Worm (Caenorhabditis elegans) whole organism, L4 larva: Measurements from ENCODE around the gene T08B1.4.

ENCODE experiments used
- F26F4.8 ChIP-seq: fragments of 200-800 bp; sonication (Bioruptor generic); conservative IDR thresholded peaks from 2 replicates; pipeline ENCODE4 v1.3.6; 2022; ENCODE audit warnings: missing genetic modification characterization, missing compliant biosample characterization
- R02D3.7 ChIP-seq: fragments of 150-350 bp; sonication (generic microtip); optimal IDR thresholded peaks from 3 replicates; lab custom pipeline; 2014; ENCODE audit warnings: missing biosample characterization, missing genetic modification characterization
- Y105C5A.15 ChIP-seq: fragments of 200-800 bp; sonication (Bioruptor generic); IDR thresholded peaks from 2 replicates; pipeline ENCODE4 v1.3.6; 2022; ENCODE audit warnings: missing genetic modification characterization, missing compliant biosample characterization
- Y48G9A.11 ChIP-seq: fragments of 200-800 bp; sonication (Bioruptor generic); IDR thresholded peaks from 2 replicates; pipeline ENCODE4 v1.3.6; 2022; ENCODE audit warnings: missing genetic modification reagents, missing genetic modification characterization, missing compliant biosample characterization
- Y75B8A.6 ChIP-seq: fragments of 200-800 bp; sonication (Bioruptor generic); IDR thresholded peaks from 2 replicates; pipeline ENCODE4 v1.3.6; 2022; ENCODE audit warnings: missing genetic modification reagents, missing genetic modification characterization, missing compliant biosample characterization
- aha-1 ChIP-seq: fragments of 150-350 bp; peaks from one replicate; lab custom pipeline; 2014; ENCODE audit warnings: missing biosample characterization, missing genetic modification characterization
- arid-1 ChIP-seq: fragments of 200-800 bp; sonication (Bioruptor generic); conservative IDR thresholded peaks from 2 replicates; pipeline ENCODE4 v1.3.6; 2022; ENCODE audit warnings: missing genetic modification reagents, missing genetic modification characterization, missing compliant biosample characterization
- attf-4 ChIP-seq: sonication (generic microtip); optimal IDR thresholded peaks from 3 replicates; lab custom pipeline; 2017; ENCODE audit warnings: missing biosample characterization, missing genetic modification characterization
- ceh-20 ChIP-seq: fragments of 200-800 bp; sonication (Bioruptor generic); IDR thresholded peaks from 2 replicates; pipeline ENCODE4 v1.3.6; 2022; ENCODE audit warnings: missing genetic modification reagents, missing genetic modification characterization, missing compliant biosample characterization
- ceh-28 ChIP-seq: fragments of 150-350 bp; optimal IDR thresholded peaks from 2 replicates; lab custom pipeline; 2014; ENCODE audit warnings: missing biosample characterization, missing genetic modification reagents, missing genetic modification characterization
- ctbp-1 ChIP-seq: fragments of 200-800 bp; sonication (Bioruptor generic); IDR thresholded peaks from 2 replicates; pipeline ENCODE4 v1.3.6; 2022; ENCODE audit warnings: missing genetic modification reagents, missing genetic modification characterization, missing compliant biosample characterization
- daf-16 ChIP-seq, 3 experiments: sonication (generic microtip); optimal IDR thresholded peaks; 2 replicates each; lab custom pipeline; 2016 to 2017; ENCODE audit warnings: missing genetic modification characterization in 3 of 3, missing genetic modification reagents in 3 of 3, mild to moderate bottlenecking in 2 of 3, missing compliant biosample characterization in 2 of 3, missing biosample characterization in 1 of 3, moderate library complexity in 1 of 3
- dmd-6 ChIP-seq: fragments of 200-800 bp; sonication (Bioruptor generic); IDR thresholded peaks from 2 replicates; pipeline ENCODE4 v1.3.6; 2022; ENCODE audit warnings: missing genetic modification reagents, missing genetic modification characterization, missing compliant biosample characterization
- dmd-9 ChIP-seq: fragments of 200-800 bp; sonication (Bioruptor generic); IDR thresholded peaks from 2 replicates; pipeline ENCODE4 v1.3.6; 2022; ENCODE audit warnings: missing genetic modification reagents, missing genetic modification characterization, missing compliant biosample characterization
- dve-1 ChIP-seq: sonication (generic microtip); optimal IDR thresholded peaks from 2 replicates; lab custom pipeline; 2017; ENCODE audit warnings: antibody characterized with exemption, mild to moderate bottlenecking, missing genetic modification characterization, missing compliant biosample characterization; ENCODE audit not compliant: insufficient read depth
- egl-27 ChIP-seq: sonication (generic microtip); optimal IDR thresholded peaks from 3 replicates; lab custom pipeline; 2017; ENCODE audit warnings: missing biosample characterization, missing genetic modification reagents, missing genetic modification characterization
- fkh-10 ChIP-seq: fragments of 150-350 bp; optimal IDR thresholded peaks from 2 replicates; lab custom pipeline; 2014; ENCODE audit warnings: missing biosample characterization, missing genetic modification reagents, missing genetic modification characterization
- hlh-11 ChIP-seq: fragments of 200-800 bp; sonication (Bioruptor generic); optimal IDR thresholded peaks from 2 replicates; lab custom pipeline; 2018; ENCODE audit warnings: mild to moderate bottlenecking, missing genetic modification characterization, missing compliant biosample characterization
- hmg-1.1 ChIP-seq: fragments of 200-800 bp; sonication (Bioruptor generic); IDR thresholded peaks from 2 replicates; pipeline ENCODE4 v1.3.6; 2022; ENCODE audit warnings: missing genetic modification reagents, missing genetic modification characterization, missing compliant biosample characterization
- jun-1 ChIP-seq: fragments of 150-350 bp; optimal IDR thresholded peaks from 2 replicates; lab custom pipeline; 2014; ENCODE audit warnings: missing biosample characterization, missing genetic modification reagents, missing genetic modification characterization
- lim-7 ChIP-seq: fragments of 200-800 bp; sonication (Bioruptor generic); IDR thresholded peaks from 2 replicates; pipeline ENCODE4 v1.3.6; 2022; ENCODE audit warnings: missing genetic modification characterization, missing compliant biosample characterization
- lin-13 ChIP-seq: fragments of 150-350 bp; optimal IDR thresholded peaks from 2 replicates; lab custom pipeline; 2014; ENCODE audit warnings: missing biosample characterization, missing genetic modification reagents, missing genetic modification characterization
- lin-15B ChIP-seq: fragments of 150-350 bp; sonication (generic microtip); optimal IDR thresholded peaks from 3 replicates; lab custom pipeline; 2014; ENCODE audit warnings: missing biosample characterization, missing genetic modification characterization
- lin-29 ChIP-seq: fragments of 200-800 bp; sonication (Bioruptor generic); IDR thresholded peaks from 2 replicates; pipeline ENCODE4 v1.3.6; 2022; ENCODE audit warnings: missing genetic modification reagents, missing genetic modification characterization, missing compliant biosample characterization
- lin-38 ChIP-seq: fragments of 200-800 bp; sonication (Bioruptor generic); IDR thresholded peaks from 2 replicates; pipeline ENCODE4 v1.3.6; 2022; ENCODE audit warnings: missing genetic modification reagents, missing genetic modification characterization, missing compliant biosample characterization
- lin-39 ChIP-seq: fragments of 150-350 bp; optimal IDR thresholded peaks from 2 replicates; lab custom pipeline; 2014; ENCODE audit warnings: missing biosample characterization, missing genetic modification reagents, missing genetic modification characterization
- mdl-1 ChIP-seq, 2 experiments: fragments of 150-350 bp in 1 of 2; sonication (generic microtip) in 1 of 2; optimal IDR thresholded peaks; 2 replicates each; lab custom pipeline; 2014 to 2017; ENCODE audit warnings: missing biosample characterization in 2 of 2, missing genetic modification characterization in 2 of 2
- mxl-3 ChIP-seq: fragments of 200-800 bp; sonication (Bioruptor generic); optimal IDR thresholded peaks from 2 replicates; lab custom pipeline; 2018; ENCODE audit warnings: mild to moderate bottlenecking, missing genetic modification characterization, missing compliant biosample characterization
- nhr-11 ChIP-seq: fragments of 150-350 bp; optimal IDR thresholded peaks from 2 replicates; lab custom pipeline; 2014; ENCODE audit warnings: missing biosample characterization, missing genetic modification characterization
- nhr-25 ChIP-seq: sonication (generic microtip); optimal IDR thresholded peaks from 2 replicates; lab custom pipeline; 2017; ENCODE audit warnings: missing genetic modification characterization, mild to moderate bottlenecking, missing compliant biosample characterization, antibody characterized with exemption, moderate library complexity, borderline replicate concordance; ENCODE audit not compliant: insufficient read depth
- nhr-28 ChIP-seq: fragments of 150-350 bp; optimal IDR thresholded peaks from 2 replicates; lab custom pipeline; 2014; ENCODE audit warnings: missing biosample characterization, missing genetic modification characterization
- nhr-76 ChIP-seq: fragments of 150-350 bp; optimal IDR thresholded peaks from 2 replicates; lab custom pipeline; 2014; ENCODE audit warnings: missing biosample characterization, missing genetic modification characterization
- nhr-77 ChIP-seq: fragments of 150-350 bp; optimal IDR thresholded peaks from 2 replicates; lab custom pipeline; 2014; ENCODE audit warnings: missing biosample characterization, missing genetic modification characterization
- php-3 ChIP-seq: fragments of 200-800 bp; sonication (Bioruptor generic); IDR thresholded peaks from 2 replicates; pipeline ENCODE4 v1.3.6; 2022; ENCODE audit warnings: missing genetic modification reagents, missing genetic modification characterization, missing compliant biosample characterization
- pqm-1 ChIP-seq: sonication (generic microtip); optimal IDR thresholded peaks from 2 replicates; lab custom pipeline; 2017; ENCODE audit warnings: missing biosample characterization, missing genetic modification characterization
- sdz-12 ChIP-seq: fragments of 200-800 bp; sonication (Bioruptor generic); optimal IDR thresholded peaks from 2 replicates; lab custom pipeline; 2018; ENCODE audit warnings: mild to moderate bottlenecking, missing genetic modification characterization, missing compliant biosample characterization
- tra-1 ChIP-seq: fragments of 200-800 bp; sonication (Bioruptor generic); IDR thresholded peaks from 2 replicates; pipeline ENCODE4 v1.3.6; 2022; ENCODE audit warnings: missing genetic modification reagents, missing genetic modification characterization, missing compliant biosample characterization
- unc-39 ChIP-seq: sonication (generic microtip); optimal IDR thresholded peaks from 2 replicates; lab custom pipeline; 2017; ENCODE audit warnings: missing biosample characterization, missing genetic modification characterization
- unc-62 ChIP-seq, 3 experiments: fragments of 150-350 bp in 1 of 3; sonication (generic microtip); optimal IDR thresholded peaks in 2 of 3; peaks in 1 of 3; 1 replicate in 1 of 3; 2 replicates in 2 of 3; lab custom pipeline; 2014 to 2017; ENCODE audit warnings: missing biosample characterization in 3 of 3, missing genetic modification characterization in 3 of 3, missing genetic modification reagents in 3 of 3, missing genotype in 1 of 3
- vab-7 ChIP-seq: fragments of 200-800 bp; sonication (Bioruptor generic); IDR thresholded peaks from 2 replicates; pipeline ENCODE4 v1.3.6; 2022; ENCODE audit warnings: missing genetic modification reagents, missing genetic modification characterization, missing compliant biosample characterization
- ztf-11 ChIP-seq: fragments of 150-350 bp; optimal IDR thresholded peaks from 2 replicates; lab custom pipeline; 2014; ENCODE audit warnings: missing biosample characterization, missing genetic modification characterization
- ztf-7 ChIP-seq: fragments of 150-350 bp; optimal IDR thresholded peaks from 2 replicates; lab custom pipeline; 2014; ENCODE audit warnings: missing biosample characterization, missing genetic modification characterization

T08B1.4 gene

ce11 chrV:1969690-1970089, 9.4 kb upstream of the T08B1.4 start:
- no peak for TF ChIP-seq aha-1 (tag; lab: Kevin White, UChicago)
- no peak for TF ChIP-seq nhr-76 (tag; lab: Kevin White, UChicago)
- peak in 1 of 2 experiments; percentile 95 for TF ChIP-seq unc-62 (GFP tag; optimal IDR thresholded peaks at IDR 0.05 in 1 of 2; lab: Kevin White, UChicago)
- TF ChIP-seq unc-62 (tag; optimal IDR thresholded peaks at IDR 0.05; lab: Kevin White, UChicago): no peak
- TF ChIP-seq php-3 (GFP tag; lab: Robert Waterston, UW): no peak
- no peak for TF ChIP-seq ctbp-1 (GFP tag; lab: Robert Waterston, UW)
- no peak for TF ChIP-seq egl-27
- TF ChIP-seq Y48G9A.11: no peak

- TF ChIP-seq daf-16 (GFP tag; optimal IDR thresholded peaks at IDR 0.05; lab: Kevin White, UChicago) (no peak), daf-16 (tag; optimal IDR thresholded peaks at IDR 0.05; lab: Kevin White, UChicago) (no peak), jun-1 (tag; lab: Kevin White, UChicago) (no peak), nhr-11 (tag; lab: Kevin White, UChicago) (no peak), mxl-3 (no peak), nhr-76 (tag; lab: Kevin White, UChicago) (no peak)
These were observed 4.0 kb upstream of the T08B1.4 start, which contains the start of gene fbxa-201 for ce11 chrV:1975049-1975448. Gene fbxa-201, plus strand, starts transcription at chrV:1975349.

- TF ChIP-seq nhr-28 (tag; lab: Kevin White, UChicago): peak; percentile 0
- no peak for TF ChIP-seq nhr-11 (tag; lab: Kevin White, UChicago)
- TF ChIP-seq dve-1 (tag; lab: Kevin White, UChicago): peak; percentile 42
- TF ChIP-seq pqm-1: peak; percentile 89
- TF ChIP-seq lin-29 (GFP tag; lab: Robert Waterston, UW): no peak
- no peak for TF ChIP-seq ztf-7 (tag; lab: Kevin White, UChicago)
- TF ChIP-seq php-3 (GFP tag; lab: Robert Waterston, UW): peak; percentile 94
- TF ChIP-seq hlh-11 (tag; lab: Kevin White, UChicago): peak; percentile 36
- peak in 1 of 2 experiments; percentile 5 for TF ChIP-seq mdl-1 (tag; optimal IDR thresholded peaks at IDR 0.05; lab: Kevin White, UChicago)
- no peak for TF ChIP-seq lin-38 (GFP tag; lab: Robert Waterston, UW)
- TF ChIP-seq daf-16 (GFP tag; optimal IDR thresholded peaks at IDR 0.05; lab: Kevin White, UChicago): no peak
- TF ChIP-seq daf-16 (tag; optimal IDR thresholded peaks at IDR 0.05; lab: Kevin White, UChicago): peak; percentile 68
- peak; percentile 45; the same call in 1 of the 2 replicates for TF ChIP-seq ceh-20 (GFP tag; lab: Robert Waterston, UW)
These were observed 7.9 kb downstream of the T08B1.4 start, which contains the start of gene T08B1.1 for ce11 chrV:1986954-1987353. Gene T08B1.1, minus strand, starts transcription at chrV:1987045.

ce11 chrV:1989220-1989619, 10.2 kb downstream of the T08B1.4 start:
- TF ChIP-seq lin-39 (tag; lab: Kevin White, UChicago): no peak
- no peak for TF ChIP-seq aha-1 (tag; lab: Kevin White, UChicago)
- no peak for TF ChIP-seq Y105C5A.15 (GFP tag; lab: Robert Waterston, UW)
- no peak for TF ChIP-seq daf-16 (GFP tag; optimal IDR thresholded peaks at IDR 0.05; lab: Kevin White, UChicago)
- peak; percentile 31 for TF ChIP-seq daf-16 (tag; optimal IDR thresholded peaks at IDR 0.05; lab: Kevin White, UChicago)
- TF ChIP-seq sdz-12 (GFP tag; lab: Kevin White, UChicago): no peak
- no peak for TF ChIP-seq nhr-25
- TF ChIP-seq arid-1 (GFP tag; lab: Robert Waterston, UW): no peak
- no peak for TF ChIP-seq dmd-9 (GFP tag; lab: Robert Waterston, UW)
- TF ChIP-seq pqm-1: peak; percentile 83
- no peak for TF ChIP-seq ztf-11 (tag; lab: Kevin White, UChicago)
- no peak for TF ChIP-seq mdl-1 (tag; optimal IDR thresholded peaks at IDR 0.05; lab: Kevin White, UChicago)
- TF ChIP-seq fkh-10 (GFP tag; lab: Kevin White, UChicago): no peak
- no peak for TF ChIP-seq attf-4 (tag; lab: Kevin White, UChicago)
- TF ChIP-seq lin-13 (GFP tag; lab: Kevin White, UChicago): no peak
- no peak for TF ChIP-seq dve-1 (tag; lab: Kevin White, UChicago)
- TF ChIP-seq hmg-1.1 (GFP tag; lab: Robert Waterston, UW): no peak
- TF ChIP-seq ceh-28 (tag; lab: Kevin White, UChicago): no peak
- TF ChIP-seq nhr-77 (tag; lab: Kevin White, UChicago): no peak
- no peak for TF ChIP-seq R02D3.7 (tag; lab: Kevin White, UChicago)
- no peak for TF ChIP-seq F26F4.8
- no peak for TF ChIP-seq php-3 (GFP tag; lab: Robert Waterston, UW)
- no peak for TF ChIP-seq lim-7
- no peak for TF ChIP-seq vab-7 (GFP tag; lab: Robert Waterston, UW)
- peak; percentile 32 for TF ChIP-seq nhr-28 (tag; lab: Kevin White, UChicago)
- peak; percentile 36; the same call in 1 of the 2 replicates for TF ChIP-seq dmd-6 (GFP tag; lab: Robert Waterston, UW)
- no peak for TF ChIP-seq tra-1
- TF ChIP-seq unc-62 (GFP tag; optimal IDR thresholded peaks at IDR 0.05 in 1 of 2; lab: Kevin White, UChicago): peak in 1 of 2 experiments; percentile 30
- TF ChIP-seq unc-62 (tag; optimal IDR thresholded peaks at IDR 0.05; lab: Kevin White, UChicago): no peak
- peak; percentile 8 for TF ChIP-seq hlh-11 (tag; lab: Kevin White, UChicago)
- no peak for TF ChIP-seq unc-39 (tag; lab: Kevin White, UChicago)
- TF ChIP-seq Y75B8A.6: no peak
- no peak for TF ChIP-seq lin-15B (tag; lab: Kevin White, UChicago)
